Worm (Caenorhabditis elegans) whole organism, L3 larva: Measurements from ENCODE around the gene Y79H2A.2.
A peak's percentile ranks its signal among the peaks of the same experiment; 100 is the strongest.

ENCODE experiments used
- R02D3.7 ChIP-seq: fragments of 150-350 bp; optimal IDR thresholded peaks from 2 replicates; lab custom pipeline; 2014; ENCODE audit warnings: missing biosample characterization, missing genetic modification characterization
- ZK546.5 ChIP-seq: sonication (generic microtip); optimal IDR thresholded peaks from 2 replicates; lab custom pipeline; 2017; ENCODE audit warnings: missing biosample characterization, missing genetic modification characterization
- aly-2 ChIP-seq: fragments of 150-350 bp; optimal IDR thresholded peaks from 2 replicates; lab custom pipeline; 2014; ENCODE audit warnings: missing biosample characterization, missing genetic modification characterization
- ama-1 ChIP-seq: fragments of 150-350 bp; optimal IDR thresholded peaks from 2 replicates; lab custom pipeline; 2018
- ceh-16 ChIP-seq: sonication (generic microtip); optimal IDR thresholded peaks from 2 replicates; lab custom pipeline; 2017; ENCODE audit warnings: missing biosample characterization, missing genetic modification characterization
- ceh-28 ChIP-seq: fragments of 150-350 bp; optimal IDR thresholded peaks from 2 replicates; lab custom pipeline; 2014; ENCODE audit warnings: missing biosample characterization, missing genetic modification reagents, missing genetic modification characterization
- ceh-82 ChIP-seq: fragments of 150-350 bp; optimal IDR thresholded peaks from 2 replicates; lab custom pipeline; 2014; ENCODE audit warnings: missing biosample characterization, missing genetic modification characterization
- daf-12 ChIP-seq: fragments of 150-350 bp; optimal IDR thresholded peaks from 2 replicates; lab custom pipeline; 2014; ENCODE audit warnings: missing biosample characterization, missing genetic modification reagents, missing genetic modification characterization
- egl-5 ChIP-seq: fragments of 150-350 bp; optimal IDR thresholded peaks from 2 replicates; lab custom pipeline; 2017; ENCODE audit warnings: missing biosample characterization, missing genetic modification reagents, missing genetic modification characterization, inconsistent platforms
- elt-2 ChIP-seq: sonication (generic microtip); optimal IDR thresholded peaks from 2 replicates; lab custom pipeline; 2016; ENCODE audit warnings: missing genetic modification reagents, mild to moderate bottlenecking, missing genetic modification characterization, missing compliant biosample characterization
- elt-3 ChIP-seq, 3 experiments: fragments of 150-350 bp in 1 of 3; sonication (generic microtip) in 2 of 3; optimal IDR thresholded peaks; 2 replicates in 2 of 3; 4 replicates in 1 of 3; lab custom pipeline; 2014 to 2017; ENCODE audit warnings: missing biosample characterization in 3 of 3, missing genetic modification characterization in 3 of 3
- eor-1 ChIP-seq, 2 experiments: fragments of 150-350 bp; optimal IDR thresholded peaks; 2 replicates each; lab custom pipeline; 2014 to 2018; ENCODE audit warnings: missing biosample characterization in 2 of 2, missing genetic modification characterization in 2 of 2
- fos-1 ChIP-seq: fragments of 150-350 bp; optimal IDR thresholded peaks from 2 replicates; lab custom pipeline; 2014; ENCODE audit warnings: missing biosample characterization, missing genetic modification characterization
- hmg-11 ChIP-seq: sonication (generic microtip); optimal IDR thresholded peaks from 2 replicates; lab custom pipeline; 2016; ENCODE audit warnings: missing genetic modification characterization, missing compliant biosample characterization
- jun-1 ChIP-seq: fragments of 150-350 bp; optimal IDR thresholded peaks from 2 replicates; lab custom pipeline; 2014; ENCODE audit warnings: missing biosample characterization, missing genetic modification reagents, missing genetic modification characterization
- lin-15B ChIP-seq: fragments of 150-350 bp; optimal IDR thresholded peaks from 2 replicates; lab custom pipeline; 2014; ENCODE audit warnings: missing biosample characterization, missing genetic modification characterization
- mdl-1 ChIP-seq: fragments of 150-350 bp; optimal IDR thresholded peaks from 2 replicates; lab custom pipeline; 2014; ENCODE audit warnings: missing biosample characterization, missing genetic modification characterization
- mml-1 ChIP-seq: fragments of 150-350 bp; sonication (generic microtip); optimal IDR thresholded peaks from 3 replicates; lab custom pipeline; 2014; ENCODE audit warnings: missing biosample characterization, missing genetic modification characterization
- nfya-1 ChIP-seq: sonication (generic microtip); optimal IDR thresholded peaks from 2 replicates; lab custom pipeline; 2017; ENCODE audit warnings: missing genetic modification characterization, mild to moderate bottlenecking, missing compliant biosample characterization, antibody characterized with exemption, moderate library complexity; ENCODE audit not compliant: insufficient read depth
- nhr-12 ChIP-seq: fragments of 150-350 bp; optimal IDR thresholded peaks from 2 replicates; lab custom pipeline; 2014; ENCODE audit warnings: missing biosample characterization, missing genetic modification characterization
- nhr-23 ChIP-seq: fragments of 150-350 bp; optimal IDR thresholded peaks from 2 replicates; lab custom pipeline; 2014; ENCODE audit warnings: missing biosample characterization, missing genetic modification reagents, missing genetic modification characterization
- nhr-237 ChIP-seq: fragments of 150-350 bp; optimal IDR thresholded peaks from 2 replicates; lab custom pipeline; 2014; ENCODE audit warnings: missing biosample characterization, missing genetic modification characterization
- nhr-25 ChIP-seq: sonication (generic microtip); optimal IDR thresholded peaks from 2 replicates; lab custom pipeline; 2017; ENCODE audit warnings: missing biosample characterization, missing genetic modification characterization
- nhr-28 ChIP-seq: fragments of 150-350 bp; optimal IDR thresholded peaks from 2 replicates; lab custom pipeline; 2014; ENCODE audit warnings: missing biosample characterization, missing genetic modification characterization
- nhr-43 ChIP-seq: sonication (generic microtip); optimal IDR thresholded peaks from 2 replicates; lab custom pipeline; 2016; ENCODE audit warnings: mild to moderate bottlenecking, missing genetic modification characterization, missing compliant biosample characterization; ENCODE audit not compliant: poor library complexity, severe bottlenecking
- nhr-76 ChIP-seq: fragments of 150-350 bp; sonication (generic microtip); optimal IDR thresholded peaks from 5 replicates; lab custom pipeline; 2014; ENCODE audit warnings: missing biosample characterization, missing genetic modification characterization
- pha-4 ChIP-seq: fragments of 150-350 bp; optimal IDR thresholded peaks from 2 replicates; lab custom pipeline; 2014; ENCODE audit warnings: missing biosample characterization, missing genetic modification reagents, missing genetic modification characterization
- pqm-1 ChIP-seq: fragments of 150-350 bp; optimal IDR thresholded peaks from 2 replicates; lab custom pipeline; 2017; ENCODE audit warnings: missing biosample characterization, missing genetic modification characterization, inconsistent platforms
- skn-1 ChIP-seq: fragments of 150-350 bp; optimal IDR thresholded peaks from 2 replicates; lab custom pipeline; 2014; ENCODE audit warnings: missing biosample characterization, missing genetic modification characterization
- snpc-4 ChIP-seq: fragments of 150-350 bp; optimal IDR thresholded peaks from 2 replicates; lab custom pipeline; 2014; ENCODE audit warnings: missing biosample characterization, missing genetic modification characterization
- tbx-2 ChIP-seq: sonication (generic microtip); optimal IDR thresholded peaks from 2 replicates; lab custom pipeline; 2016; ENCODE audit warnings: mild to moderate bottlenecking, missing genetic modification characterization, missing compliant biosample characterization
- unc-62 ChIP-seq: fragments of 150-350 bp; sonication (generic microtip); optimal IDR thresholded peaks from 4 replicates; lab custom pipeline; 2014; ENCODE audit warnings: missing biosample characterization, missing genetic modification reagents, missing genetic modification characterization
- ztf-4 ChIP-seq: fragments of 150-350 bp; optimal IDR thresholded peaks from 2 replicates; lab custom pipeline; 2014; ENCODE audit warnings: missing biosample characterization, missing genetic modification characterization

The Y79H2A.2 gene

DNA sequence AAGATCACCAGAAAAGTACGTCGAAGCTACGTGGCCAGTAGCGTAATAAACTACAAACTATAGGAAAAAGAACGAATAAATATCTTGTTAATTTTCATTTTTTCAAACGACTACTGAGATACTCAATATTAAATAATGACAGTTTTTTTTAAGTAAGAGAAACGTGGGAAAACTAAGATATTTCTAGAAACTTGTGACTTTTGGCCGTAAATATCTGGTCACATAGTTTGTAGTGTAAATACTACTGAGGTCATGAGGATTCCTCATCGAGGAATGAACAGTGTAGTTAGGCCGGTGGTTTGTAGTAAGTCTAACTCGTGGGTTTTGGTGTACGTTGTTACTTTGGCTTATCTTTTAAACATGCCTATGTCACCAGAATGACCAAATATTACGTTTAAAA, 25.5 kb downstream of the Y79H2A.2 start:
- TF ChIP-seq pha-4 = peak; percentile 1

ce11 chrIII:12003264-12003663, 27.3 kb downstream of the Y79H2A.2 start:
- TF ChIP-seq mml-1 (tag; lab: Kevin White, UChicago) (no peak), ceh-28 (tag; lab: Kevin White, UChicago) (peak; percentile 63), ZK546.5 (tag; lab: Kevin White, UChicago) (no peak), aly-2 (tag; lab: Kevin White, UChicago) (no peak), unc-62 (GFP tag; lab: Kevin White, UChicago) (peak; percentile 37), snpc-4 (tag; lab: Kevin White, UChicago) (peak; percentile 17), fos-1 (tag; lab: Kevin White, UChicago) (no peak), elt-3 (tag; optimal IDR thresholded peaks at IDR 0.05; lab: Kevin White, UChicago) (peak in 1 of 3 experiments; percentile 48), skn-1 (tag; lab: Kevin White, UChicago) (no peak), daf-12 (tag; lab: Kevin White, UChicago) (no peak), elt-2 (tag; lab: Kevin White, UChicago) (peak; percentile 93), pha-4 (peak; percentile 89), ceh-16 (tag; lab: Kevin White, UChicago) (no peak), nhr-25 (tag; lab: Kevin White, UChicago) (peak; percentile 60), lin-15B (tag; lab: Kevin White, UChicago) (peak; percentile 56), nhr-23 (peak; percentile 69), nfya-1 (tag; lab: Kevin White, UChicago) (peak; percentile 63), hmg-11 (tag; lab: Kevin White, UChicago) (peak; percentile 9), nhr-12 (tag; lab: Kevin White, UChicago) (no peak), pqm-1 (tag; lab: Kevin White, UChicago) (peak; percentile 89), nhr-237 (tag; lab: Kevin White, UChicago) (no peak), jun-1 (peak; percentile 90), nhr-28 (tag; lab: Kevin White, UChicago) (no peak)

DNA sequence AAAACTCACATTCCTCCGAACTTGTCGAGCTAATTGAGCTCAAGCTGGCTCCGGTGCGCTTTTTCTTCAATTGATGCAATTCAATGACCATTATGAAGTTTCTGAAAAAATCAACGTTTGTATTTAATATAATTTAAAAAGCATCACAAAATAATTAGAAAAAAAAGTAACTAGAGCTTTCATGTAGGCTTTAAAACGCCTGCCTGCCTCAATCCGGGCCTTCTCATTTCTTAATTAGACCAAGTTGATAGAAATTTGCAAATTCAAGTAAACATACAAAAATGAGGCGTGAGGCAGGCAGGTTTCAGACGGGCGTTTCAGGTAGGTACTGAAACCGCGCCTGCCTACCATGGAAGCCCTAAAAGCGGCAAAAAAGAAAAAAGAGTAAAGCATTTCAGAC, 27.7 kb downstream of the Y79H2A.2 start, which contains the start of gene Y56A3A.33:
Y56A3A.33 (minus strand) TSS at position 101 of the 400 bp plus-strand sequence.
- TF ChIP-seq eor-1 (tag; optimal IDR thresholded peaks at IDR 0.05; lab: Kevin White, UChicago) (no peak), snpc-4 (tag; lab: Kevin White, UChicago) (no peak), unc-62 (GFP tag; lab: Kevin White, UChicago) (no peak), mdl-1 (tag; lab: Kevin White, UChicago) (no peak), ceh-82 (tag; lab: Kevin White, UChicago) (no peak)

DNA sequence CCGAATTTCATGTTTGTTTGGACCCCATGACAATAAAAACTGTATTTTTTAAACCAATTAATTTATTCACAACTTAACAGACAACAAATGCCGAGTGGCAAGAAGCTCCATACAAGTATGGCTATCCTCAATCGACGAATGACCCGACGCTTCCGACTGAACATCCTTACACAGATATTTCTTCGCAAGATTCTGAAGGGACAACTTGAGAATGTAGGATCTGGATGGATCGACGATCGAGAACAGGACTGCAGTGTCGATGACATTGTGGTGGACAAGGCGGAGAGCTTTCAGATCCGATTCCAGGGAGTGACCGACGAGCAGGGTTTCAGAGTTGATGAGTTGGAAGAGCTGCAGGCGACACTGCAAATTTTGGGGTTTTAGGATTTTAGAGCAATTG, 31.0 kb downstream of the Y79H2A.2 start:
- TF ChIP-seq egl-5 (no peak), aly-2 (tag; lab: Kevin White, UChicago) (no peak), tbx-2 (tag; lab: Kevin White, UChicago) (no peak), nhr-28 (tag; lab: Kevin White, UChicago) (no peak), jun-1 (no peak), elt-3 (tag; optimal IDR thresholded peaks at IDR 0.05; lab: Kevin White, UChicago) (no peak), R02D3.7 (tag; lab: Kevin White, UChicago) (no peak), unc-62 (GFP tag; lab: Kevin White, UChicago) (no peak), nhr-23 (no peak), pqm-1 (tag; lab: Kevin White, UChicago) (no peak), nhr-237 (tag; lab: Kevin White, UChicago) (no peak), ama-1 (lab: Kevin White, UChicago) (no peak), ztf-4 (tag; lab: Kevin White, UChicago) (no peak), nhr-43 (tag; lab: Kevin White, UChicago) (no peak), elt-2 (tag; lab: Kevin White, UChicago) (no peak), nhr-76 (tag; lab: Kevin White, UChicago) (no peak)

- no peak for TF ChIP-seq nhr-43 (tag; lab: Kevin White, UChicago)
- TF ChIP-seq nfya-1 (tag; lab: Kevin White, UChicago) = peak; percentile 59
Observed at ce11 chrIII:11995783-11996182, 34.8 kb downstream of the Y79H2A.2 start.
